Worm (Caenorhabditis elegans) whole organism, late embryonic: Measurements from ENCODE around the gene nid-1.

ENCODE experiments used
- C08G9.2 ChIP-seq: sonication (generic microtip); optimal IDR thresholded peaks from 2 replicates; lab custom pipeline; 2016; ENCODE audit warnings: mild to moderate bottlenecking, missing genetic modification characterization, moderate library complexity, missing compliant biosample characterization
- C38D4.7 ChIP-seq: fragments of 200-800 bp; sonication (Bioruptor generic); optimal IDR thresholded peaks from 2 replicates; lab custom pipeline; 2018; ENCODE audit warnings: mild to moderate bottlenecking, missing genetic modification characterization, moderate library complexity, missing compliant biosample characterization
- F13H6.1 ChIP-seq: sonication (generic microtip); optimal IDR thresholded peaks from 2 replicates; lab custom pipeline; 2016; ENCODE audit warnings: missing genetic modification characterization, missing compliant biosample characterization
- K02D7.2 ChIP-seq: sonication (generic microtip); optimal IDR thresholded peaks from 2 replicates; lab custom pipeline; 2017; ENCODE audit warnings: mild to moderate bottlenecking, missing genetic modification characterization, missing compliant biosample characterization
- Y22D7AL.16 ChIP-seq: sonication (generic microtip); optimal IDR thresholded peaks from 2 replicates; lab custom pipeline; 2016; ENCODE audit warnings: missing genetic modification characterization, missing compliant biosample characterization
- ceh-19 ChIP-seq: fragments of 200-800 bp; sonication (Bioruptor generic); optimal IDR thresholded peaks from 2 replicates; lab custom pipeline; 2018; ENCODE audit warnings: mild to moderate bottlenecking, missing genetic modification characterization, missing compliant biosample characterization
- ceh-2 ChIP-seq: sonication (generic microtip); optimal IDR thresholded peaks from 2 replicates; lab custom pipeline; 2016; ENCODE audit warnings: missing genotype, missing genetic modification characterization, missing compliant biosample characterization
- ceh-24 ChIP-seq: sonication (generic microtip); optimal IDR thresholded peaks from 2 replicates; lab custom pipeline; 2016; ENCODE audit warnings: mild to moderate bottlenecking, missing genetic modification characterization, missing compliant biosample characterization
- ceh-31 ChIP-seq: sonication (generic microtip); optimal IDR thresholded peaks from 2 replicates; lab custom pipeline; 2016; ENCODE audit warnings: missing genetic modification characterization, missing compliant biosample characterization
- ceh-48 ChIP-seq: sonication (generic microtip); optimal IDR thresholded peaks from 2 replicates; lab custom pipeline; 2016; ENCODE audit warnings: missing genetic modification characterization, inconsistent platforms, missing compliant biosample characterization
- ceh-6 ChIP-seq: fragments of 200-800 bp; sonication (Bioruptor generic); optimal IDR thresholded peaks from 2 replicates; lab custom pipeline; 2018; ENCODE audit warnings: mild to moderate bottlenecking, missing genetic modification characterization, missing compliant biosample characterization
- ceh-9 ChIP-seq: sonication (generic microtip); optimal IDR thresholded peaks from 2 replicates; lab custom pipeline; 2016; ENCODE audit warnings: mild to moderate bottlenecking, missing genetic modification characterization, inconsistent platforms, missing compliant biosample characterization
- dve-1 ChIP-seq: sonication (generic microtip); optimal IDR thresholded peaks from 2 replicates; lab custom pipeline; 2017; ENCODE audit warnings: antibody characterized with exemption, mild to moderate bottlenecking, missing genetic modification characterization, missing compliant biosample characterization
- elt-2 ChIP-seq: sonication (generic microtip); optimal IDR thresholded peaks from 2 replicates; lab custom pipeline; 2016; ENCODE audit warnings: missing genetic modification reagents, missing genetic modification characterization, missing compliant biosample characterization
- ets-4 ChIP-seq: sonication (generic microtip); optimal IDR thresholded peaks from 2 replicates; lab custom pipeline; 2016; ENCODE audit warnings: missing genetic modification characterization, missing compliant biosample characterization
- fkh-6 ChIP-seq: sonication (generic microtip); optimal IDR thresholded peaks from 2 replicates; lab custom pipeline; 2016; ENCODE audit warnings: missing genetic modification characterization, missing compliant biosample characterization
- hlh-13 ChIP-seq: fragments of 200-800 bp; sonication (Bioruptor generic); optimal IDR thresholded peaks from 2 replicates; lab custom pipeline; 2018; ENCODE audit warnings: mild to moderate bottlenecking, missing genetic modification characterization, missing compliant biosample characterization
- hlh-30 ChIP-seq: sonication (generic microtip); optimal IDR thresholded peaks from 2 replicates; lab custom pipeline; 2017; ENCODE audit warnings: antibody characterized with exemption, missing genetic modification characterization, missing compliant biosample characterization; ENCODE audit not compliant: insufficient read depth
- hlh-8 ChIP-seq: sonication (generic microtip); optimal IDR thresholded peaks from 2 replicates; lab custom pipeline; 2016; ENCODE audit warnings: missing genotype, missing genetic modification characterization, missing compliant biosample characterization
- lim-6 ChIP-seq: sonication (generic microtip); optimal IDR thresholded peaks from 2 replicates; lab custom pipeline; 2016; ENCODE audit warnings: missing genetic modification characterization, missing compliant biosample characterization
- nfya-1 ChIP-seq: sonication (generic microtip); optimal IDR thresholded peaks from 2 replicates; lab custom pipeline; 2017; ENCODE audit warnings: missing genetic modification characterization, mild to moderate bottlenecking, missing compliant biosample characterization, antibody characterized with exemption, moderate library complexity
- nhr-11 ChIP-seq: fragments of 150-350 bp; optimal IDR thresholded peaks from 2 replicates; lab custom pipeline; 2014; ENCODE audit warnings: missing biosample characterization, missing genetic modification characterization
- nhr-232 ChIP-seq: sonication (generic microtip); optimal IDR thresholded peaks from 2 replicates; lab custom pipeline; 2016; ENCODE audit warnings: missing genetic modification characterization, missing compliant biosample characterization
- npax-4 ChIP-seq: sonication (generic microtip); optimal IDR thresholded peaks from 2 replicates; lab custom pipeline; 2016; ENCODE audit warnings: missing genetic modification characterization, missing compliant biosample characterization
- odd-2 ChIP-seq: sonication (generic microtip); optimal IDR thresholded peaks from 2 replicates; lab custom pipeline; 2017; ENCODE audit warnings: antibody characterized with exemption, mild to moderate bottlenecking, missing genetic modification characterization, missing compliant biosample characterization
- pag-3 ChIP-seq: sonication (generic microtip); optimal IDR thresholded peaks from 2 replicates; lab custom pipeline; 2016; ENCODE audit warnings: missing compliant biosample characterization, missing genetic modification characterization, borderline replicate concordance
- pax-1 ChIP-seq: fragments of 150-350 bp; optimal IDR thresholded peaks from 2 replicates; lab custom pipeline; 2014; ENCODE audit warnings: missing biosample characterization, missing genetic modification characterization
- pha-2 ChIP-seq: sonication (generic microtip); optimal IDR thresholded peaks from 2 replicates; lab custom pipeline; 2017; ENCODE audit warnings: mild to moderate bottlenecking, missing genetic modification characterization, missing compliant biosample characterization
- pha-4 ChIP-seq: fragments of 150-350 bp; optimal IDR thresholded peaks from 2 replicates; lab custom pipeline; 2018; ENCODE audit warnings: missing biosample characterization, missing genetic modification reagents, missing genetic modification characterization
- pqm-1 ChIP-seq: sonication (generic microtip); optimal IDR thresholded peaks from 2 replicates; lab custom pipeline; 2016; ENCODE audit warnings: missing genetic modification characterization, missing compliant biosample characterization
- sdc-2 ChIP-seq: sonication (generic microtip); optimal IDR thresholded peaks from 2 replicates; lab custom pipeline; 2016; ENCODE audit warnings: missing genotype, missing genetic modification characterization, missing compliant biosample characterization
- sox-4 ChIP-seq: sonication (generic microtip); optimal IDR thresholded peaks from 2 replicates; lab custom pipeline; 2017; ENCODE audit warnings: mild to moderate bottlenecking, missing genetic modification characterization, inconsistent platforms, missing compliant biosample characterization
- tbx-2 ChIP-seq: sonication (generic microtip); optimal IDR thresholded peaks from 2 replicates; lab custom pipeline; 2016; ENCODE audit warnings: missing genetic modification characterization, missing compliant biosample characterization
- unc-42 ChIP-seq: sonication (generic microtip); optimal IDR thresholded peaks from 2 replicates; lab custom pipeline; 2016; ENCODE audit warnings: missing genotype, missing genetic modification characterization, missing compliant biosample characterization
- unc-55 ChIP-seq: sonication (generic microtip); optimal IDR thresholded peaks from 2 replicates; lab custom pipeline; 2017; ENCODE audit warnings: missing biosample characterization, missing genetic modification reagents, missing genetic modification characterization
- zip-5 ChIP-seq: sonication (generic microtip); optimal IDR thresholded peaks from 2 replicates; lab custom pipeline; 2016; ENCODE audit warnings: missing genetic modification characterization, missing compliant biosample characterization
- ztf-16 ChIP-seq: sonication (generic microtip); optimal IDR thresholded peaks from 2 replicates; lab custom pipeline; 2017; ENCODE audit warnings: missing genetic modification characterization, missing compliant biosample characterization

nid-1 gene

DNA sequence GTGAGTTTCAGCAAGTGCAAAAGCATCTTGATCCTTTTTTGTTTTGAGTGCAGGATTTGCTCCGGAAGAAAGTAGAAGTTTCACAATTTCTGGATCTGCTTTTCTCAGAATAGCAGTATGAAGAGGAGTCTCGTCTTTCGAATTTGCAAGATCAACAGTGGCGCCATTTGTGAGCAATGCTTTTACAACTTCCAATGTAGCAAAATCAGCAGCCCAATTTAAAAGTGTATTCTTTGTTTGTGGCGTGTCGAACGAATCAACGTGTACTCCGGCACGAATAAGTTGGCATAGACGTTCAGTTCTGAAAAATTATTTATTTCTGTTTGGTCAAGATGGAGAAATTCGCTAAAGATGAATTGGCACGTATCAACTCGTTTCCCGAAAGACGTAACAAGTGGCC, 39.7 kb downstream of the nid-1 start, which contains the start of gene T16G1.13:
T16G1.13 (plus strand) TSS at position 301 of the 400 bp plus-strand sequence.
- no peak for TF ChIP-seq hlh-13 (GFP tag; lab: Kevin White, UChicago)
- no peak for TF ChIP-seq ceh-6 (GFP tag; lab: Kevin White, UChicago)
- no peak for TF ChIP-seq pqm-1 (tag; lab: Kevin White, UChicago)
- TF ChIP-seq lim-6 (tag; lab: Kevin White, UChicago), result no peak
- no peak for TF ChIP-seq ceh-2 (tag; lab: Kevin White, UChicago)
- TF ChIP-seq unc-42, result no peak
- TF ChIP-seq hlh-30 (tag; lab: Kevin White, UChicago), result no peak
- TF ChIP-seq fkh-6 (tag; lab: Kevin White, UChicago), result no peak
- no peak for TF ChIP-seq K02D7.2 (tag; lab: Kevin White, UChicago)
- no peak for TF ChIP-seq hlh-8 (tag; lab: Kevin White, UChicago)
- TF ChIP-seq dve-1 (tag; lab: Kevin White, UChicago), result no peak
- TF ChIP-seq ztf-16, result no peak
- no peak for TF ChIP-seq zip-5 (tag; lab: Kevin White, UChicago)

DNA sequence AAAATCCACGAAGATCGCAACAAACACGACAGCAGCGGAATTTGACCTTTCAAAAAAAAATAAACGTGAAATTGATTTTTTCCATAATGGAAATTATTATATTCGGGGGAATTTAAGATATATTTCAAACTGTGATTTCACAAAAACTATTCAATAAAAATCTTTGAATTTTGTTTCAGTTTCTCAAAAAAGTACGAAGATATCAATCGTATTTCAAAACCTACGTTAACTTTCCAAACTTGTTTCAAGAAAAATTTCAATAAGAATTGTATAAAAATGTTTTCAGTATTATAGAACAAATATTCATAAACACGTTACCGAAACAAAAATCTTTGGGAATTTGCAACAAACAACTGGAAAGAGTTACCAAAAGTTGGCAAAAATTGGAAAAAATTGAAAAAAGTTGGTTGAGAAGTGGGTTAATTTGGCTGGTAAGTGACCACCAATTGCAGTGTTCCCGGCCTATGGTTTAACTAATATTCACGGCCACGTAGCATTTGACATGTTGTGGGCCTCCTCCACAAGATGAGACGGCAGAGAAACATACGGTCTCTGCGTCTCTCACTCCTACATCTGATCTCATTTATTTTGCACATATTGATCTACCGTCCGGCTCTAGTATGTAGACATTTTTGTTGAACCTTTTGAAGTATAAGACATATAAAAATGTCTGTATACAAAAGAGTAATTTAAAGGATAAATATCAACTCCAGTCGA, 41.1 kb downstream of the nid-1 start, which contains the start of the genes T16G1.9 and T16G1.18:
T16G1.9 (minus strand) TSS at position 51 of the 717 bp plus-strand sequence.
T16G1.18 (plus strand) TSS at position 493 of the 717 bp plus-strand sequence.
- peak; percentile 47 for TF ChIP-seq ceh-48 (tag; lab: Kevin White, UChicago)
- no peak for TF ChIP-seq hlh-13 (GFP tag; lab: Kevin White, UChicago)
- TF ChIP-seq C08G9.2 (tag; lab: Kevin White, UChicago), result no peak
- TF ChIP-seq unc-42, result peak; percentile 50
- peak; percentile 24 for TF ChIP-seq unc-55 (GFP tag; lab: Kevin White, UChicago)
- peak; percentile 23 for TF ChIP-seq ceh-31 (tag; lab: Kevin White, UChicago)
- TF ChIP-seq K02D7.2 (tag; lab: Kevin White, UChicago), result no peak
- no peak for TF ChIP-seq sdc-2 (tag; lab: Kevin White, UChicago)
- no peak for TF ChIP-seq npax-4 (tag; lab: Kevin White, UChicago)
- TF ChIP-seq nfya-1 (tag; lab: Kevin White, UChicago), result peak; percentile 54
- TF ChIP-seq tbx-2, result peak; percentile 41
- TF ChIP-seq, all 69 proteins: peak for 6

DNA sequence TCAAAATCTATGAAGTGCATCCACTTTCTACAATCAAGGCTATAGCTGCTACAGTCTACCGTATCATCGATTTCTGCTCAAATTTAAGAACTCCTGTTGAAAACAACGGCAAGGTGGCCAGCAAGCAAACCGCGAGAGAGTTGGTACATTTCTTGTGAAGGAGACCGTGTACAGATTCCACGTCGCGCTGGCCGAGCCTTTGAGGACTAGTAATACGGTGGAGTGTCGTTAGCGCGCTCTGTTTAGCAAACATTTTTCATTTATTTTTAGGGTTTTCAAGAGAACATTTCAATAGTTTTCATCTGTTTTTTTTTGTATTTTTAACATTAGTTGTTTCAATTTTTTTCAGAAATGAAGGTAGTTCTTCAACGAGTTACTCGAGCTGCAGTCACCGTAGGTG, 42.4 kb downstream of the nid-1 start, which contains the start of gene pqn-68:
pqn-68 (plus strand) TSS at position 350 of the 400 bp plus-strand sequence.
- TF ChIP-seq ceh-2 (tag; lab: Kevin White, UChicago) (peak; percentile 10), K02D7.2 (tag; lab: Kevin White, UChicago) (no peak), ceh-31 (tag; lab: Kevin White, UChicago) (peak; percentile 4), ets-4 (peak; percentile 1), pha-4 (tag; lab: Kevin White, UChicago) (no peak)

DNA sequence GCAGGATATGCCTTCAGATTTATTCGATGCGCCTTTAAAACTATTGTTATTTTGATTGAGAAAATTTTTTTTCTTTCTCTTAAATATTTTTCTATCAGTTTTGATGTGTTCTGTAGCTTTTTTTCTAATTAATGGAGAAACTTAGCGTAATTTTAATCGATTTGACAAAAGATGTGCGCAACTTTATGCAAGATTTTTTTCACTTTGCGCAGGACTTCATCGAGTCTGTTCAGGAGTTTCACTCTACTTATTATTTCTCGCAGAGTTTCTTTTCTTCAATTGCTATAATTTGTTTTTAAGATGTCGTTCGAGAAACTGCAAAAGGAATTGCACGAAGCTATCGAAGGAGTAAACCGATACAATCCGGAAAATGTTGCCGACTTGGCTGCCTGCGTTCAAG, 43.8 kb downstream of the nid-1 start, which contains the start of gene eif-3.K:
eif-3.K (plus strand) TSS at position 301 of the 400 bp plus-strand sequence.
- TF ChIP-seq pag-3 (tag; lab: Kevin White, UChicago) (no peak), ceh-6 (GFP tag; lab: Kevin White, UChicago) (no peak), elt-2 (tag; lab: Kevin White, UChicago) (no peak), ceh-19 (GFP tag; lab: Kevin White, UChicago) (no peak), nhr-11 (tag; lab: Kevin White, UChicago) (no peak), ceh-31 (tag; lab: Kevin White, UChicago) (no peak), pha-2 (tag; lab: Kevin White, UChicago) (no peak), sox-4 (tag; lab: Kevin White, UChicago) (no peak), C38D4.7 (no peak), odd-2 (tag; lab: Kevin White, UChicago) (no peak), pax-1 (tag; lab: Kevin White, UChicago) (no peak), lim-6 (tag; lab: Kevin White, UChicago) (no peak), Y22D7AL.16 (no peak), ets-4 (no peak), sdc-2 (tag; lab: Kevin White, UChicago) (no peak), hlh-30 (tag; lab: Kevin White, UChicago) (no peak), F13H6.1 (no peak), ceh-9 (no peak), ceh-24 (tag; lab: Kevin White, UChicago) (no peak), nhr-232 (tag; lab: Kevin White, UChicago) (no peak)
- TF ChIP-seq, all 69 proteins: peak for 0
